Worm (Caenorhabditis elegans) whole organism, late embryonic: ENCODE measurements around the gene cmd-1.

Source experiments
- ceh-19 ChIP-seq: fragments of 200-800 bp; sonication (Bioruptor generic); optimal IDR thresholded peaks from 2 replicates; lab custom pipeline; 2018; ENCODE audit warnings: mild to moderate bottlenecking, missing genetic modification characterization, missing compliant biosample characterization
- ceh-2 ChIP-seq: sonication (generic microtip); optimal IDR thresholded peaks from 2 replicates; lab custom pipeline; 2016; ENCODE audit warnings: missing genotype, missing genetic modification characterization, missing compliant biosample characterization
- che-1 ChIP-seq: sonication (generic microtip); optimal IDR thresholded peaks from 2 replicates; lab custom pipeline; 2016; ENCODE audit warnings: mild to moderate bottlenecking, missing genetic modification characterization, missing compliant biosample characterization
- fax-1 ChIP-seq: sonication (generic microtip); optimal IDR thresholded peaks from 2 replicates; lab custom pipeline; 2016; ENCODE audit warnings: missing genotype, missing genetic modification characterization, missing compliant biosample characterization
- fkh-10 ChIP-seq: fragments of 150-350 bp; optimal IDR thresholded peaks from 2 replicates; lab custom pipeline; 2014; ENCODE audit warnings: missing biosample characterization, missing genetic modification reagents, missing genetic modification characterization
- nhr-11 ChIP-seq: fragments of 150-350 bp; optimal IDR thresholded peaks from 2 replicates; lab custom pipeline; 2014; ENCODE audit warnings: missing biosample characterization, missing genetic modification characterization
- nhr-232 ChIP-seq: sonication (generic microtip); optimal IDR thresholded peaks from 2 replicates; lab custom pipeline; 2016; ENCODE audit warnings: missing genetic modification characterization, missing compliant biosample characterization
- pha-4 ChIP-seq: fragments of 150-350 bp; optimal IDR thresholded peaks from 2 replicates; lab custom pipeline; 2018; ENCODE audit warnings: missing biosample characterization, missing genetic modification reagents, missing genetic modification characterization
- pqm-1 ChIP-seq: sonication (generic microtip); optimal IDR thresholded peaks from 2 replicates; lab custom pipeline; 2016; ENCODE audit warnings: missing genetic modification characterization, missing compliant biosample characterization
- rnt-1 ChIP-seq: sonication (generic microtip); optimal IDR thresholded peaks from 2 replicates; lab custom pipeline; 2016; ENCODE audit warnings: missing genetic modification characterization, missing compliant biosample characterization
- tbx-7 ChIP-seq: sonication (generic microtip); optimal IDR thresholded peaks from 2 replicates; lab custom pipeline; 2016; ENCODE audit warnings: missing genotype, missing genetic modification characterization, missing compliant biosample characterization
- unc-42 ChIP-seq: sonication (generic microtip); optimal IDR thresholded peaks from 2 replicates; lab custom pipeline; 2016; ENCODE audit warnings: missing genotype, missing genetic modification characterization, missing compliant biosample characterization

DNA sequence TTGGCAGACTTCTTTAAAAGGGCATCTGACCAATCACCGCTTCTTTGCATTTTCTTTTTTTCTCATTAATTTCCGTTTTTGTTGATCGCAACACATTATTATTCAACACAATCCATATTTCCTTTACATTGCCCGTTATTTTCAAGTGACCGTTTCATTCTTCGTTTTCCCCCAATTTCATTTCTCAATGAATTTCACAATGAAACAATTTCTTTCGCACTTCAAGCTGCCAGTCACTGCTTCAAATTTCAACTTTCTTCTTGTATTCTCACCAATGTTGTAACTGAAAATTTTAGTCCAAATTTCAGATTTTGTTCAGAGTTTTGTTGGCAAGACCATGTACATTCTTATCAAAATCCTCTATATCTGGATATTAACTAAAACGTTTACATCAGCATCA lies 14.6 kb upstream of the cmd-1 start, which contains the start of gene cutl-22:
- TF ChIP-seq che-1 (tag; lab: Kevin White, UChicago) (no peak), nhr-11 (tag; lab: Kevin White, UChicago) (no peak), ceh-19 (GFP tag; lab: Kevin White, UChicago) (no peak), fkh-10 (no peak), unc-42 (tag; lab: Kevin White, UChicago) (no peak), fax-1 (no peak), pqm-1 (tag; lab: Kevin White, UChicago) (no peak), ceh-2 (tag; lab: Kevin White, UChicago) (no peak), tbx-7 (tag; lab: Kevin White, UChicago) (no peak), rnt-1 (tag; lab: Kevin White, UChicago) (no peak), pha-4 (tag; lab: Kevin White, UChicago) (no peak), nhr-232 (no peak)
